Worm (Caenorhabditis elegans) whole organism, L4 larva: ENCODE measurements around the gene acy-1.

Experiments used
- F44E2.7 ChIP-seq: fragments of 200-800 bp; sonication (Bioruptor generic); IDR thresholded peaks from 2 replicates; pipeline ENCODE4 v2.1.2; 2022; ENCODE audit warnings: missing genetic modification characterization, missing compliant biosample characterization
- T20F7.1 ChIP-seq: fragments of 200-800 bp; sonication (Bioruptor generic); optimal IDR thresholded peaks from 2 replicates; lab custom pipeline; 2018; ENCODE audit warnings: mild to moderate bottlenecking, missing genetic modification characterization, missing compliant biosample characterization
- T26A8.4 ChIP-seq: fragments of 200-800 bp; sonication (Bioruptor generic); IDR thresholded peaks from 2 replicates; pipeline ENCODE4 v1.3.6; 2022; ENCODE audit warnings: missing genetic modification characterization, missing compliant biosample characterization
- Y105C5A.15 ChIP-seq: fragments of 200-800 bp; sonication (Bioruptor generic); IDR thresholded peaks from 2 replicates; pipeline ENCODE4 v1.3.6; 2022; ENCODE audit warnings: missing genetic modification characterization, missing compliant biosample characterization
- Y48G9A.11 ChIP-seq: fragments of 200-800 bp; sonication (Bioruptor generic); IDR thresholded peaks from 2 replicates; pipeline ENCODE4 v1.3.6; 2022; ENCODE audit warnings: missing genetic modification reagents, missing genetic modification characterization, missing compliant biosample characterization
- Y5F2A.4 ChIP-seq: fragments of 200-800 bp; sonication (Bioruptor generic); optimal IDR thresholded peaks from 2 replicates; lab custom pipeline; 2018; ENCODE audit warnings: mild to moderate bottlenecking, missing genetic modification characterization, missing compliant biosample characterization
- ZK337.2 ChIP-seq: fragments of 200-800 bp; sonication (Bioruptor generic); IDR thresholded peaks from 2 replicates; pipeline ENCODE4 v1.3.6; 2022; ENCODE audit warnings: missing genetic modification reagents, missing genetic modification characterization, missing compliant biosample characterization
- aly-2 ChIP-seq: sonication (generic microtip); optimal IDR thresholded peaks from 2 replicates; lab custom pipeline; 2018; ENCODE audit warnings: missing biosample characterization, missing genetic modification characterization
- attf-4 ChIP-seq: sonication (generic microtip); optimal IDR thresholded peaks from 3 replicates; lab custom pipeline; 2017; ENCODE audit warnings: missing biosample characterization, missing genetic modification characterization
- ceh-32 ChIP-seq: sonication (generic microtip); optimal IDR thresholded peaks from 2 replicates; lab custom pipeline; 2016; ENCODE audit warnings: mild to moderate bottlenecking, missing genetic modification characterization, missing compliant biosample characterization; ENCODE audit not compliant: poor library complexity
- ceh-44 ChIP-seq: fragments of 200-800 bp; sonication (Bioruptor generic); IDR thresholded peaks from 2 replicates; pipeline ENCODE4 v1.3.6; 2022; ENCODE audit warnings: missing genetic modification reagents, missing genetic modification characterization, missing compliant biosample characterization
- ceh-62 ChIP-seq: sonication (generic microtip); optimal IDR thresholded peaks from 2 replicates; lab custom pipeline; 2017; ENCODE audit warnings: missing biosample characterization, missing genetic modification characterization
- daf-12 ChIP-seq: fragments of 150-350 bp; optimal IDR thresholded peaks from 2 replicates; lab custom pipeline; 2014; ENCODE audit warnings: missing biosample characterization, missing genetic modification reagents, missing genetic modification characterization
- daf-16 ChIP-seq, 3 experiments: sonication (generic microtip); optimal IDR thresholded peaks; 2 replicates each; lab custom pipeline; 2016 to 2017; ENCODE audit warnings: missing genetic modification characterization in 3 of 3, missing genetic modification reagents in 3 of 3, mild to moderate bottlenecking in 2 of 3, missing compliant biosample characterization in 2 of 3, missing biosample characterization in 1 of 3, moderate library complexity in 1 of 3
- daf-19 ChIP-seq: fragments of 200-800 bp; sonication (Bioruptor generic); conservative IDR thresholded peaks from 2 replicates; pipeline ENCODE4 v1.3.6; 2022; ENCODE audit warnings: missing genetic modification characterization, missing compliant biosample characterization
- dmd-8 ChIP-seq: fragments of 200-800 bp; sonication (Bioruptor generic); IDR thresholded peaks from 2 replicates; pipeline ENCODE4 v1.3.6; 2022; ENCODE audit warnings: missing genetic modification characterization, missing compliant biosample characterization
- dpl-1 ChIP-seq: fragments of 150-350 bp; optimal IDR thresholded peaks from 2 replicates; lab custom pipeline; 2014; ENCODE audit warnings: missing biosample characterization, missing genetic modification reagents, missing genetic modification characterization
- duxl-1 ChIP-seq: sonication (generic microtip); optimal IDR thresholded peaks from 2 replicates; lab custom pipeline; 2016; ENCODE audit warnings: mild to moderate bottlenecking, missing genetic modification characterization, moderate library complexity, missing compliant biosample characterization; ENCODE audit not compliant: poor library complexity
- egl-27 ChIP-seq: sonication (generic microtip); optimal IDR thresholded peaks from 3 replicates; lab custom pipeline; 2017; ENCODE audit warnings: missing biosample characterization, missing genetic modification reagents, missing genetic modification characterization
- jun-1 ChIP-seq: fragments of 150-350 bp; optimal IDR thresholded peaks from 2 replicates; lab custom pipeline; 2014; ENCODE audit warnings: missing biosample characterization, missing genetic modification reagents, missing genetic modification characterization
- lin-38 ChIP-seq: fragments of 200-800 bp; sonication (Bioruptor generic); IDR thresholded peaks from 2 replicates; pipeline ENCODE4 v1.3.6; 2022; ENCODE audit warnings: missing genetic modification reagents, missing genetic modification characterization, missing compliant biosample characterization
- lin-39 ChIP-seq: fragments of 150-350 bp; optimal IDR thresholded peaks from 2 replicates; lab custom pipeline; 2014; ENCODE audit warnings: missing biosample characterization, missing genetic modification reagents, missing genetic modification characterization
- madf-9 ChIP-seq: fragments of 200-800 bp; sonication (Bioruptor generic); conservative IDR thresholded peaks from 2 replicates; pipeline ENCODE4 v1.3.6; 2022; ENCODE audit warnings: missing genetic modification reagents, missing genetic modification characterization, missing compliant biosample characterization
- mes-2 ChIP-seq: sonication (generic microtip); optimal IDR thresholded peaks from 2 replicates; lab custom pipeline; 2016; ENCODE audit warnings: missing genotype, mild to moderate bottlenecking, missing genetic modification characterization, missing compliant biosample characterization; ENCODE audit not compliant: poor library complexity, severe bottlenecking
- mxl-3 ChIP-seq: fragments of 200-800 bp; sonication (Bioruptor generic); optimal IDR thresholded peaks from 2 replicates; lab custom pipeline; 2018; ENCODE audit warnings: mild to moderate bottlenecking, missing genetic modification characterization, missing compliant biosample characterization
- nhr-11 ChIP-seq: fragments of 150-350 bp; optimal IDR thresholded peaks from 2 replicates; lab custom pipeline; 2014; ENCODE audit warnings: missing biosample characterization, missing genetic modification characterization
- nhr-237 ChIP-seq: sonication (generic microtip); optimal IDR thresholded peaks from 2 replicates; lab custom pipeline; 2017; ENCODE audit warnings: missing biosample characterization, missing genetic modification characterization
- nhr-28 ChIP-seq: fragments of 150-350 bp; optimal IDR thresholded peaks from 2 replicates; lab custom pipeline; 2014; ENCODE audit warnings: missing biosample characterization, missing genetic modification characterization
- nhr-42 ChIP-seq: fragments of 200-800 bp; sonication (Bioruptor generic); IDR thresholded peaks from 2 replicates; pipeline ENCODE4 v1.3.6; 2022; ENCODE audit warnings: missing genetic modification characterization, missing compliant biosample characterization
- nhr-48 ChIP-seq: sonication (generic microtip); optimal IDR thresholded peaks from 2 replicates; lab custom pipeline; 2016; ENCODE audit warnings: mild to moderate bottlenecking, missing genetic modification characterization, missing compliant biosample characterization
- nhr-6 ChIP-seq: fragments of 150-350 bp; optimal IDR thresholded peaks from 2 replicates; lab custom pipeline; 2014; ENCODE audit warnings: missing biosample characterization, missing genetic modification characterization
- nhr-76 ChIP-seq: fragments of 150-350 bp; optimal IDR thresholded peaks from 2 replicates; lab custom pipeline; 2014; ENCODE audit warnings: missing biosample characterization, missing genetic modification characterization
- pha-4 ChIP-seq, 2 experiments: fragments of 150-350 bp in 1 of 2; fragments of 200-800 bp in 1 of 2; sonication (Bioruptor generic) in 1 of 2; IDR thresholded peaks in 1 of 2; optimal IDR thresholded peaks in 1 of 2; 2 replicates each; pipeline versions ENCODE4 v1.3.6 to Lab custom; 2014 to 2022; ENCODE audit warnings: missing genetic modification characterization in 2 of 2, missing genetic modification reagents in 2 of 2, missing biosample characterization in 1 of 2, missing compliant biosample characterization in 1 of 2
- saeg-2 ChIP-seq: fragments of 200-800 bp; sonication (Bioruptor generic); IDR thresholded peaks from 2 replicates; pipeline ENCODE4 v1.3.6; 2022; ENCODE audit warnings: missing genetic modification reagents, missing genetic modification characterization, missing compliant biosample characterization
- set-16 ChIP-seq: fragments of 200-800 bp; sonication (Bioruptor generic); IDR thresholded peaks from 2 replicates; pipeline ENCODE4 v1.3.6; 2022; ENCODE audit warnings: missing genetic modification reagents, missing genetic modification characterization, missing compliant biosample characterization
- snpc-1.2 ChIP-seq: fragments of 200-800 bp; sonication (Bioruptor generic); IDR thresholded peaks from 2 replicates; pipeline ENCODE4 v1.3.6; 2022; ENCODE audit warnings: missing genetic modification reagents, missing genetic modification characterization, missing compliant biosample characterization
- tag-97 ChIP-seq: fragments of 200-800 bp; sonication (Bioruptor generic); IDR thresholded peaks from 2 replicates; pipeline ENCODE4 v1.3.6; 2022; ENCODE audit warnings: missing genetic modification characterization, missing compliant biosample characterization
- unc-62 ChIP-seq, 3 experiments: fragments of 150-350 bp in 1 of 3; sonication (generic microtip); optimal IDR thresholded peaks in 2 of 3; peaks in 1 of 3; 1 replicate in 1 of 3; 2 replicates in 2 of 3; lab custom pipeline; 2014 to 2017; ENCODE audit warnings: missing biosample characterization in 3 of 3, missing genetic modification characterization in 3 of 3, missing genetic modification reagents in 3 of 3, missing genotype in 1 of 3
- zfp-2 ChIP-seq: sonication (generic microtip); optimal IDR thresholded peaks from 2 replicates; lab custom pipeline; 2016; ENCODE audit warnings: mild to moderate bottlenecking, missing genetic modification characterization, missing compliant biosample characterization

acy-1 gene

ce11 chrIII:4705207-4705606 lies 16.7 kb upstream of the acy-1 start, which contains the start of gene pgap-2:
Gene pgap-2 (plus strand): TSS chrIII:4705507.
- TF ChIP-seq pha-4 (GFP tag; IDR thresholded peaks at IDR 0.05; lab: Robert Waterston, UW), result no peak
- TF ChIP-seq pha-4 (tag; optimal IDR thresholded peaks at IDR 0.05; lab: Kevin White, UChicago), result no peak
- TF ChIP-seq unc-62 (GFP tag; optimal IDR thresholded peaks at IDR 0.05 in 1 of 2; lab: Kevin White, UChicago), result peak in 1 of 2 experiments; percentile 5
- no peak for TF ChIP-seq unc-62 (tag; optimal IDR thresholded peaks at IDR 0.05; lab: Kevin White, UChicago)

ce11 chrIII:4706678-4707077 lies 15.2 kb upstream of the acy-1 start, which contains the start of gene T04A8.13:
Gene T04A8.13 (plus strand): TSS chrIII:4706978.
- no peak for TF ChIP-seq dpl-1 (GFP tag; lab: Kevin White, UChicago)
- TF ChIP-seq daf-12 (tag; lab: Kevin White, UChicago), result no peak
- TF ChIP-seq nhr-11 (tag; lab: Kevin White, UChicago), result no peak
- no peak for TF ChIP-seq ceh-62 (tag; lab: Kevin White, UChicago)
- no peak for TF ChIP-seq nhr-76 (tag; lab: Kevin White, UChicago)
- TF ChIP-seq ZK337.2 (GFP tag; lab: Robert Waterston, UW), result no peak

DNA sequence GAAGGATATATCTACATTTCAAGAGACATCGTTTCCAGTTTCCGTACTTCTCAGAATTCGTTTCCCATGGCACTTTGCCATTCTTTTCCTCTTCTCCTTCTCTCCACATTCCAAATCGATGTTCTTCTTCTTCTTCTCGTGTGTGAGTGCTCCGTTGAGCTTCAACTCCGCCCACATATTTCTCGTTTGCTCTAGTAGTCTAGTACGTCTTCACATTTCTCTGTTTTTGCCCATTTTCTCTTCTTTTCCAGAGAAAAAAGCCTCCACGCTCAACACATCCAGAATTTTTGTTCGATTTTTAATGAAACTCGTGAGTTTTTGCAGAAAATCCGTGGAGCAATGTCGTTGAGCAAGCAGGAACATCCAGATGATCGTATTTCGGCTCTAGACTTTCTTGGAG lies 13.0 kb upstream of the acy-1 start, which contains the start of gene T04A8.18:
Gene T04A8.18 (plus strand): TSS at position 301 of the 400 bp plus-strand sequence.
- TF ChIP-seq daf-12 (tag; lab: Kevin White, UChicago) (no peak), egl-27 (tag; lab: Kevin White, UChicago) (no peak), attf-4 (tag; lab: Kevin White, UChicago) (no peak), ceh-44 (GFP tag; lab: Robert Waterston, UW) (no peak), daf-19 (GFP tag; lab: Robert Waterston, UW) (no peak), lin-38 (GFP tag; lab: Robert Waterston, UW) (no peak)

DNA sequence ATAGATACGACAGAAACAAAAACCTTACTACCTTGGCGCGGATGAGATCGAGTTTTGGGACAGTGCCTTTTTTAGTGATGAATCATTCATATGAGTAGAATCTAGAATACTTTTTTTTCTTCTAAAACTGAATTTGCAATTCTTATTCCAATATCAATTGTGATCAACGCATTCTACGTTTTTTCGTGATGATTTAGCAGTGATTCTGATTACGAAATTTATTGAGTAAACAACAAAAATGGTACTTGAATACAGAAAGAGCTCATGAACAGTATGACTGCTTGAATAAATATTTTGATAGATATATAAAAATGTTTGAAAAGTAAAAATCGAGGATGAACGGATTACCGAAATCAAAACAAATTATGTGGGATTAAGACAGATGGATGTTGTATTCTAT lies 6.8 kb upstream of the acy-1 start, which contains the start of gene him-18:
Gene him-18 (minus strand): TSS at position 101 of the 400 bp plus-strand sequence.
- no peak for TF ChIP-seq lin-38 (GFP tag; lab: Robert Waterston, UW)
- TF ChIP-seq aly-2, result no peak
- no peak for TF ChIP-seq Y5F2A.4 (GFP tag; lab: Kevin White, UChicago)

- no peak for TF ChIP-seq snpc-1.2 (GFP tag; lab: Robert Waterston, UW)
- TF ChIP-seq ceh-62 (tag; lab: Kevin White, UChicago), result no peak
- TF ChIP-seq dmd-8 (GFP tag; lab: Robert Waterston, UW), result no peak
- TF ChIP-seq nhr-42 (GFP tag; lab: Robert Waterston, UW), result no peak
- TF ChIP-seq F44E2.7 (GFP tag; lab: Robert Waterston, UW), result no peak
- no peak for TF ChIP-seq T20F7.1 (GFP tag; lab: Kevin White, UChicago)
- TF ChIP-seq lin-39, result no peak
- no peak for TF ChIP-seq Y105C5A.15 (GFP tag; lab: Robert Waterston, UW)
- no peak for TF ChIP-seq ceh-32 (tag; lab: Kevin White, UChicago)
- no peak for TF ChIP-seq tag-97 (GFP tag; lab: Robert Waterston, UW)
- no peak for TF ChIP-seq Y48G9A.11 (GFP tag; lab: Robert Waterston, UW)
- no peak for TF ChIP-seq duxl-1 (tag; lab: Kevin White, UChicago)
- peak; percentile 94 for TF ChIP-seq lin-38 (GFP tag; lab: Robert Waterston, UW)
- TF ChIP-seq zfp-2 (tag; lab: Kevin White, UChicago), result no peak
- no peak for TF ChIP-seq daf-16 (GFP tag; optimal IDR thresholded peaks at IDR 0.05; lab: Kevin White, UChicago)
- TF ChIP-seq daf-16 (tag; optimal IDR thresholded peaks at IDR 0.05; lab: Kevin White, UChicago), result peak; percentile 10
- 0 out of 2 replicates have a peak, but pooled peaks have one; percentile 28 for TF ChIP-seq T26A8.4 (GFP tag; lab: Robert Waterston, UW)
- no peak for TF ChIP-seq attf-4 (tag; lab: Kevin White, UChicago)
- TF ChIP-seq mes-2 (tag; lab: Kevin White, UChicago), result peak; percentile 74
- no peak for TF ChIP-seq saeg-2
- TF ChIP-seq madf-9 (GFP tag; lab: Robert Waterston, UW), result no peak
- no peak for TF ChIP-seq mxl-3 (GFP tag; lab: Kevin White, UChicago)
- no peak for TF ChIP-seq jun-1 (tag; lab: Kevin White, UChicago)
- peak; percentile 21 for TF ChIP-seq nhr-6
- no peak for TF ChIP-seq ceh-44 (GFP tag; lab: Robert Waterston, UW)
- no peak for TF ChIP-seq set-16 (GFP tag; lab: Robert Waterston, UW)
- TF ChIP-seq unc-62 (GFP tag; optimal IDR thresholded peaks at IDR 0.05 in 1 of 2; lab: Kevin White, UChicago), result peak in 1 of 2 experiments; percentile 5
- TF ChIP-seq unc-62 (tag; optimal IDR thresholded peaks at IDR 0.05; lab: Kevin White, UChicago), result no peak
- no peak for TF ChIP-seq nhr-48 (tag; lab: Kevin White, UChicago)
- no peak for TF ChIP-seq nhr-237 (tag; lab: Kevin White, UChicago)
- TF ChIP-seq nhr-28 (tag; lab: Kevin White, UChicago), result peak; percentile 27
- TF ChIP-seq aly-2, result no peak
Measured at ce11 chrIII:4720620-4721227, 1.2 kb upstream of the acy-1 start, which contains the start of gene emb-5. Gene emb-5 (minus strand): TSS chrIII:4720670.
